Worm (Caenorhabditis elegans) whole organism, early embryonic: ENCODE data around the gene C18A3.7.

Experiments used
- F13C5.2 ChIP-seq: sonication (generic microtip); optimal IDR thresholded peaks from 2 replicates; lab custom pipeline; 2017; ENCODE audit warnings: mild to moderate bottlenecking, missing genetic modification characterization, inconsistent platforms, missing compliant biosample characterization
- aly-1 ChIP-seq: sonication (generic microtip); optimal IDR thresholded peaks from 2 replicates; lab custom pipeline; 2016; ENCODE audit warnings: missing genetic modification characterization, missing compliant biosample characterization
- ama-1 ChIP-seq: fragments of 150-350 bp; optimal IDR thresholded peaks from 2 replicates; lab custom pipeline; 2014
- ets-7 ChIP-seq: sonication (generic microtip); optimal IDR thresholded peaks from 2 replicates; lab custom pipeline; 2016; ENCODE audit warnings: missing genotype, missing genetic modification characterization, missing compliant biosample characterization
- flt-1 ChIP-seq: fragments of 200-800 bp; sonication (Bioruptor generic); IDR thresholded peaks from 2 replicates; pipeline ENCODE4 v1.3.6; 2022; ENCODE audit warnings: missing genetic modification characterization, missing compliant biosample characterization
- hmbx-1 ChIP-seq: sonication (generic microtip); optimal IDR thresholded peaks from 2 replicates; lab custom pipeline; 2016; ENCODE audit warnings: mild to moderate bottlenecking, missing genetic modification characterization, missing compliant biosample characterization
- hnd-1 ChIP-seq: sonication (generic microtip); optimal IDR thresholded peaks from 2 replicates; lab custom pipeline; 2016; ENCODE audit warnings: missing genetic modification characterization, missing compliant biosample characterization
- pes-1 ChIP-seq: fragments of 200-800 bp; sonication (Bioruptor generic); IDR thresholded peaks from 2 replicates; pipeline ENCODE4 v1.3.6; 2022; ENCODE audit warnings: missing genetic modification reagents, missing genetic modification characterization, missing compliant biosample characterization
- scrt-1 ChIP-seq: fragments of 200-800 bp; sonication (Bioruptor generic); IDR thresholded peaks from 2 replicates; pipeline ENCODE4 v1.3.6; 2022; ENCODE audit warnings: missing genetic modification characterization, missing compliant biosample characterization
- tbx-11 ChIP-seq: fragments of 200-800 bp; sonication (Bioruptor generic); IDR thresholded peaks from 2 replicates; pipeline ENCODE4 v1.3.6; 2022; ENCODE audit warnings: missing genetic modification characterization, missing compliant biosample characterization
- tbx-37 ChIP-seq: fragments of 200-800 bp; sonication (Bioruptor generic); conservative IDR thresholded peaks from 2 replicates; pipeline ENCODE4 v1.3.6; 2022; ENCODE audit warnings: missing genetic modification reagents, missing genetic modification characterization, missing compliant biosample characterization
- tra-4 ChIP-seq: sonication (generic microtip); optimal IDR thresholded peaks from 2 replicates; lab custom pipeline; 2017; ENCODE audit warnings: missing genetic modification characterization, missing compliant biosample characterization

- no peak for TF ChIP-seq aly-1
- no peak for TF ChIP-seq hnd-1 (tag; lab: Kevin White, UChicago)
- TF ChIP-seq flt-1 (GFP tag; lab: Robert Waterston, UW) = no peak
- TF ChIP-seq ets-7 (tag; lab: Kevin White, UChicago) = no peak
- TF ChIP-seq ama-1 (lab: Kevin White, UChicago) = no peak
- TF ChIP-seq tra-4 = no peak
- no peak for TF ChIP-seq scrt-1
- no peak for TF ChIP-seq tbx-37 (GFP tag; lab: Robert Waterston, UW)
- no peak for TF ChIP-seq F13C5.2 (tag; lab: Kevin White, UChicago)
- TF ChIP-seq pes-1 (GFP tag; lab: Robert Waterston, UW) = no peak
- TF ChIP-seq tbx-11 (GFP tag; lab: Robert Waterston, UW) = no peak
- no peak for TF ChIP-seq hmbx-1 (tag; lab: Kevin White, UChicago)
These were observed 22.1 kb downstream of the C18A3.7 start for ce11 chrII:5708154-5708553.
